Worm (Caenorhabditis elegans) whole organism, L4/young adult: ENCODE data around the gene metl-9.

Experiments used
- W03F9.2 ChIP-seq: fragments of 150-350 bp; optimal IDR thresholded peaks from 2 replicates; lab custom pipeline; 2014; ENCODE audit warnings: missing biosample characterization, missing genetic modification characterization
- him-1 ChIP-seq: sonication (generic microtip); optimal IDR thresholded peaks from 2 replicates; lab custom pipeline; 2016; ENCODE audit warnings: missing genotype, missing genetic modification reagents, missing genetic modification characterization, missing compliant biosample characterization

DNA sequence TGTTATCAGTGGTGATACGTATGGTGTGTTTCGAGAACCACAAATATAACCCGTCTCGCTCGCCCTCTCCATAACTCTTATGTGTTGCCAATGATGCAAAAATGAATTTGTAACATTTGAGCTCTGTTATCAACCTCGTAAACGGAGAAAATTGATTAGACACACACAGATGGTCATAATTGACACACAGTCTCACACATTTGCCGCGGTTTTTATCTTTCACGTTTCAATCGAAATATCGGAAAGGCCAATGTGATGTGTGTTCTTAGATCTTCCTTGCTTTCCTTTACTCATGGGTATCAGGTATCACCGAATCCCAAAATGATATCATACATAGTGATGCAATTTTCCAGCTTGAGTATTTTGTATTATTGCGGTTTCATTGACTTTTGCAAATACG lies 34.6 kb upstream of the metl-9 start:
- TF ChIP-seq W03F9.2 (tag; lab: Kevin White, UChicago) (no peak), him-1 (tag; lab: Kevin White, UChicago) (no peak)
